Fruit fly (Drosophila melanogaster) whole organism, embryonic: ENCODE data around the gene Pex2.

Experiments
- Atf6 ChIP-seq: fragments of 200-800 bp; sonication (Bioruptor generic); IDR thresholded peaks from 2 replicates; pipeline ENCODE4 v1.3.6; 2022; ENCODE audit warnings: missing biosample characterization, missing genetic modification characterization
- Bdp1 ChIP-seq: fragments of 200-800 bp; sonication (Bioruptor generic); optimal IDR thresholded peaks from 3 replicates; lab custom pipeline; 2016; ENCODE audit warnings: missing biosample characterization, missing genetic modification characterization
- CG10147 ChIP-seq: fragments of 200-800 bp; sonication (Bioruptor generic); optimal IDR thresholded peaks from 2 replicates; lab custom pipeline; 2019; ENCODE audit warnings: missing biosample characterization, mild to moderate bottlenecking, missing genetic modification characterization, moderate library complexity
- CG14860 ChIP-seq: fragments of 200-800 bp; sonication (Bioruptor generic); IDR thresholded peaks from 3 replicates; pipeline ENCODE4 v1.3.6; 2022; ENCODE audit warnings: missing biosample characterization, missing genetic modification characterization; ENCODE audit not compliant: partially characterized antibody
- CG1647 ChIP-seq: fragments of 200-800 bp; sonication (Bioruptor generic); optimal IDR thresholded peaks from 3 replicates; lab custom pipeline; 2016; ENCODE audit warnings: missing biosample characterization, missing genetic modification characterization
- CG4282 ChIP-seq: fragments of 200-800 bp; sonication (Bioruptor generic); optimal IDR thresholded peaks from 2 replicates; lab custom pipeline; 2016; ENCODE audit warnings: missing biosample characterization, missing genetic modification characterization
- CG5245 ChIP-seq: fragments of 200-800 bp; sonication (Bioruptor generic); optimal IDR thresholded peaks from 3 replicates; lab custom pipeline; 2016; ENCODE audit warnings: missing biosample characterization, missing genetic modification characterization
- CG6689 ChIP-seq: fragments of 200-800 bp; sonication (Bioruptor generic); IDR thresholded peaks from 2 replicates; pipeline ENCODE4 v1.3.6; 2022; ENCODE audit warnings: missing biosample characterization, missing genetic modification characterization
- CG7839 ChIP-seq: fragments of 200-800 bp; sonication (Bioruptor generic); optimal IDR thresholded peaks from 3 replicates; lab custom pipeline; 2018; ENCODE audit warnings: missing biosample characterization, mild to moderate bottlenecking, missing genetic modification characterization, moderate library complexity
- CTCF ChIP-seq: fragments of 200-800 bp; sonication (Bioruptor generic); optimal IDR thresholded peaks from 2 replicates; lab custom pipeline; 2017; ENCODE audit warnings: missing biosample characterization, mild to moderate bottlenecking, missing genetic modification characterization, moderate library complexity
- CoRest ChIP-seq: fragments of 200-800 bp; sonication (Bioruptor generic); optimal IDR thresholded peaks from 3 replicates; lab custom pipeline; 2018; ENCODE audit warnings: missing biosample characterization, mild to moderate bottlenecking, missing genetic modification characterization, moderate library complexity
- D19A ChIP-seq: fragments of 200-800 bp; optimal IDR thresholded peaks from 3 replicates; lab custom pipeline; 2019; ENCODE audit warnings: missing biosample characterization, mild to moderate bottlenecking, missing genetic modification characterization, moderate library complexity
- E2f2 ChIP-seq: fragments of 200-800 bp; sonication (Bioruptor generic); IDR thresholded peaks from 2 replicates; pipeline ENCODE4 v1.3.6; 2022; ENCODE audit warnings: missing biosample characterization, missing genetic modification characterization
- Gsc ChIP-seq: fragments of 200-800 bp; sonication (Bioruptor generic); IDR thresholded peaks from 2 replicates; pipeline ENCODE4 v1.3.6; 2022; ENCODE audit warnings: missing biosample characterization, missing genetic modification characterization
- Lim3 ChIP-seq: fragments of 200-800 bp; sonication (Bioruptor generic); IDR thresholded peaks from 2 replicates; pipeline ENCODE4 v1.3.6; 2022; ENCODE audit warnings: missing biosample characterization, missing genetic modification characterization
- NC2β ChIP-seq: fragments of 200-800 bp; sonication (Bioruptor generic); optimal IDR thresholded peaks from 2 replicates; lab custom pipeline; 2016; ENCODE audit warnings: missing biosample characterization, missing genetic modification characterization
- Neu2 ChIP-seq: fragments of 200-800 bp; sonication (Bioruptor generic); optimal IDR thresholded peaks from 3 replicates; lab custom pipeline; 2016; ENCODE audit warnings: missing biosample characterization, missing genetic modification characterization, borderline replicate concordance
- Pdp1 ChIP-seq, 2 experiments: fragments of 200-800 bp; sonication (Bioruptor generic); optimal IDR thresholded peaks; 3 replicates each; lab custom pipeline; 2016; ENCODE audit warnings: missing biosample characterization in 2 of 2, missing genetic modification characterization in 2 of 2, mild to moderate bottlenecking in 1 of 2, moderate library complexity in 1 of 2
- Xbp1 ChIP-seq: fragments of 200-800 bp; sonication (Bioruptor generic); optimal IDR thresholded peaks from 3 replicates; lab custom pipeline; 2016; ENCODE audit warnings: missing biosample characterization, mild to moderate bottlenecking, missing genetic modification characterization
- aop ChIP-seq: fragments of 200-800 bp; sonication (Bioruptor generic); IDR thresholded peaks from 2 replicates; pipeline ENCODE4 v1.3.6; 2022; ENCODE audit warnings: missing biosample characterization, missing genetic modification characterization
- ato ChIP-seq: fragments of 200-800 bp; sonication (Bioruptor generic); IDR thresholded peaks from 2 replicates; pipeline ENCODE4 v1.3.6; 2022; ENCODE audit warnings: missing biosample characterization, missing genetic modification characterization; ENCODE audit not compliant: partially characterized antibody
- bbx ChIP-seq: fragments of 200-800 bp; sonication (Bioruptor generic); IDR thresholded peaks from 2 replicates; pipeline ENCODE4 v1.3.6; 2022; ENCODE audit warnings: missing biosample characterization, missing genetic modification characterization; ENCODE audit not compliant: partially characterized antibody
- bigmax ChIP-seq: fragments of 200-800 bp; sonication (Bioruptor generic); optimal IDR thresholded peaks from 2 replicates; lab custom pipeline; 2018; ENCODE audit warnings: missing biosample characterization, mild to moderate bottlenecking, missing genetic modification characterization
- cato ChIP-seq: fragments of 200-800 bp; sonication (Bioruptor generic); optimal IDR thresholded peaks from 2 replicates; lab custom pipeline; 2016; ENCODE audit warnings: missing biosample characterization, missing genetic modification characterization, borderline replicate concordance
- chn ChIP-seq: fragments of 200-800 bp; sonication (Bioruptor generic); optimal IDR thresholded peaks from 2 replicates; lab custom pipeline; 2016; ENCODE audit warnings: missing biosample characterization, missing genetic modification characterization
- dimm ChIP-seq: fragments of 200-800 bp; sonication (Bioruptor generic); IDR thresholded peaks from 2 replicates; pipeline ENCODE4 v1.3.6; 2022; ENCODE audit warnings: missing biosample characterization, missing genetic modification characterization
- ems ChIP-seq: fragments of 200-800 bp; sonication (Bioruptor generic); optimal IDR thresholded peaks from 3 replicates; lab custom pipeline; 2016; ENCODE audit warnings: missing biosample characterization, missing genetic modification characterization
- fd3F ChIP-seq: fragments of 200-800 bp; sonication (Bioruptor generic); optimal IDR thresholded peaks from 2 replicates; lab custom pipeline; 2018; ENCODE audit warnings: missing biosample characterization, mild to moderate bottlenecking, missing genetic modification characterization, moderate library complexity
- fd64A ChIP-seq: fragments of 200-800 bp; sonication (Bioruptor generic); optimal IDR thresholded peaks from 3 replicates; lab custom pipeline; 2018; ENCODE audit warnings: missing biosample characterization, mild to moderate bottlenecking, missing genetic modification characterization
- fd96Cb ChIP-seq: fragments of 200-800 bp; sonication (Bioruptor generic); optimal IDR thresholded peaks from 2 replicates; lab custom pipeline; 2018; ENCODE audit warnings: missing biosample characterization, mild to moderate bottlenecking, missing genetic modification characterization, moderate library complexity
- fru ChIP-seq: fragments of >200 bp; optimal IDR thresholded peaks from 2 replicates; lab custom pipeline; 2017
- gfzf ChIP-seq: fragments of 200-800 bp; sonication (Bioruptor generic); optimal IDR thresholded peaks from 2 replicates; lab custom pipeline; 2016; ENCODE audit warnings: missing biosample characterization, mild to moderate bottlenecking, missing genetic modification characterization, moderate library complexity
- h ChIP-seq: fragments of >200 bp; optimal IDR thresholded peaks from 2 replicates; lab custom pipeline; 2017
- ham ChIP-seq: fragments of 200-800 bp; sonication (Bioruptor generic); IDR thresholded peaks from 2 replicates; pipeline ENCODE4 v1.3.6; 2022; ENCODE audit warnings: missing biosample characterization, missing genetic modification characterization
- hbn ChIP-seq: fragments of 200-800 bp; sonication (Bioruptor generic); IDR thresholded peaks from 2 replicates; pipeline ENCODE4 v1.3.6; 2022; ENCODE audit warnings: missing biosample characterization, missing genetic modification characterization; ENCODE audit not compliant: partially characterized antibody
- hth ChIP-seq: fragments of >200 bp; optimal IDR thresholded peaks from 2 replicates; lab custom pipeline; 2017; ENCODE audit warnings: inconsistent platforms
- kah ChIP-seq: fragments of 200-800 bp; sonication (Bioruptor generic); optimal IDR thresholded peaks from 2 replicates; lab custom pipeline; 2018; ENCODE audit warnings: missing biosample characterization, mild to moderate bottlenecking, missing genetic modification characterization
- kni ChIP-seq: fragments of 200-800 bp; sonication (Bioruptor generic); optimal IDR thresholded peaks from 3 replicates; lab custom pipeline; 2017; ENCODE audit warnings: mild to moderate bottlenecking, missing biosample characterization, missing genetic modification reagents, missing genetic modification characterization
- lilli ChIP-seq: fragments of 200-800 bp; sonication (Bioruptor generic); optimal IDR thresholded peaks from 3 replicates; lab custom pipeline; 2016; ENCODE audit warnings: missing biosample characterization, missing genetic modification characterization
- nerfin-1 ChIP-seq: fragments of 200-800 bp; sonication (Bioruptor generic); optimal IDR thresholded peaks from 3 replicates; lab custom pipeline; 2019; ENCODE audit warnings: missing biosample characterization, mild to moderate bottlenecking, missing genetic modification characterization, moderate library complexity
- odd ChIP-seq: fragments of 200-800 bp; sonication (Bioruptor generic); optimal IDR thresholded peaks from 2 replicates; lab custom pipeline; 2017; ENCODE audit warnings: missing biosample characterization, mild to moderate bottlenecking, missing genetic modification characterization
- sc ChIP-seq, 3 experiments: fragments of >200 bp in 2 of 3; fragments of 200-800 bp in 1 of 3; sonication (Bioruptor generic) in 1 of 3; optimal IDR thresholded peaks; 2 replicates in 2 of 3; 3 replicates in 1 of 3; lab custom pipeline; 2017; ENCODE audit warnings: mild to moderate bottlenecking in 1 of 3, missing biosample characterization in 1 of 3, missing genetic modification characterization in 1 of 3, missing genetic modification reagents in 1 of 3
- schlank ChIP-seq: fragments of 200-800 bp; sonication (Bioruptor generic); optimal IDR thresholded peaks from 2 replicates; lab custom pipeline; 2018; ENCODE audit warnings: missing biosample characterization, mild to moderate bottlenecking, missing genetic modification characterization
- sd ChIP-seq: fragments of 200-800 bp; sonication (Bioruptor generic); optimal IDR thresholded peaks from 3 replicates; lab custom pipeline; 2018; ENCODE audit warnings: missing biosample characterization, mild to moderate bottlenecking, missing genetic modification characterization, moderate library complexity
- sisA ChIP-seq: fragments of 200-800 bp; sonication (Bioruptor generic); IDR thresholded peaks from 2 replicates; pipeline ENCODE4 v1.3.6; 2022; ENCODE audit warnings: missing biosample characterization, missing genetic modification characterization
- trem ChIP-seq: fragments of 200-800 bp; optimal IDR thresholded peaks from 3 replicates; lab custom pipeline; 2019; ENCODE audit warnings: missing biosample characterization, mild to moderate bottlenecking, missing genetic modification characterization, moderate library complexity
- wek ChIP-seq: fragments of 200-800 bp; sonication (Bioruptor generic); optimal IDR thresholded peaks from 3 replicates; lab custom pipeline; 2018; ENCODE audit warnings: missing biosample characterization, mild to moderate bottlenecking, missing genetic modification characterization, moderate library complexity
- zen ChIP-seq: fragments of 200-800 bp; sonication (Bioruptor generic); optimal IDR thresholded peaks from 3 replicates; lab custom pipeline; 2018; ENCODE audit warnings: missing biosample characterization, mild to moderate bottlenecking, missing genetic modification characterization, moderate library complexity
- zf30C ChIP-seq: fragments of 200-800 bp; sonication (Bioruptor generic); optimal IDR thresholded peaks from 3 replicates; lab custom pipeline; 2018; ENCODE audit warnings: missing biosample characterization, mild to moderate bottlenecking, missing genetic modification characterization

Gene Pex2

dm6 chr3L:8346100-8346980, 7.5 kb downstream of the Pex2 start, which contains the start of the genes CG7182 and GAPcenA (continued):
- peak; percentile 56 for TF ChIP-seq zen (tag; lab: Kevin White, UChicago)
- no peak for TF ChIP-seq Bdp1
- peak in 1 of 2 experiments; percentile 82 for TF ChIP-seq Pdp1 (GFP tag; optimal IDR thresholded peaks at IDR 0.05; lab: Kevin White, UChicago)
- TF ChIP-seq hth (lab: Kevin White, UChicago), result no peak
- TF ChIP-seq aop (GFP tag; lab: Robert Waterston, UW), result no peak
- TF ChIP-seq fd96Cb, result peak; percentile 63
- no peak for TF ChIP-seq zf30C
- TF ChIP-seq schlank (tag; lab: Kevin White, UChicago), result peak; percentile 35
- TF ChIP-seq ham (GFP tag; lab: Robert Waterston, UW), result no peak
- no peak for TF ChIP-seq Atf6 (GFP tag; lab: Robert Waterston, UW)
- TF ChIP-seq hbn (GFP tag; lab: Robert Waterston, UW), result peak; percentile 40; the same call in 1 of the 2 replicates
- no peak for TF ChIP-seq gfzf
- TF ChIP-seq lilli (GFP tag; lab: Kevin White, UChicago), result peak; percentile 61
- no peak for TF ChIP-seq Neu2 (GFP tag; lab: Kevin White, UChicago)
- peak; percentile 3 for TF ChIP-seq CG4282 (GFP tag; lab: Kevin White, UChicago)
- peak; percentile 29 for TF ChIP-seq ems (GFP tag; lab: Kevin White, UChicago)
- no peak for TF ChIP-seq bigmax
- peak; percentile 34 for TF ChIP-seq CG5245 (GFP tag; lab: Kevin White, UChicago)
- TF ChIP-seq CG7839, result peak; percentile 74
- no peak for TF ChIP-seq h (lab: Kevin White, UChicago)
- TF ChIP-seq Gsc (GFP tag; lab: Robert Waterston, UW), result no peak
- TF ChIP-seq wek (GFP tag; lab: Kevin White, UChicago), result no peak
- no peak for TF ChIP-seq dimm (GFP tag; lab: Robert Waterston, UW)
- no peak for TF ChIP-seq kni (GFP tag; lab: Kevin White, UChicago)
- TF ChIP-seq sd (tag; lab: Kevin White, UChicago), result peak; percentile 33
- no peak for TF ChIP-seq CG1647 (GFP tag; lab: Kevin White, UChicago)
- TF ChIP-seq fru (lab: Kevin White, UChicago), result no peak
- TF ChIP-seq sisA (GFP tag; lab: Robert Waterston, UW), result peak; percentile 58
- peak; percentile 70 for TF ChIP-seq Xbp1 (GFP tag; lab: Kevin White, UChicago)
- no peak for TF ChIP-seq sc (optimal IDR thresholded peaks at IDR 0.05; lab: Kevin White, UChicago)
- TF ChIP-seq sc (GFP tag; optimal IDR thresholded peaks at IDR 0.05; lab: Kevin White, UChicago), result peak; percentile 56
- TF ChIP-seq trem (tag; lab: Kevin White, UChicago), result peak; percentile 84
- TF ChIP-seq CG6689, result peak; percentile 52; the same call in 1 of the 2 replicates
- TF ChIP-seq chn, result no peak
- peak; percentile 67 for TF ChIP-seq nerfin-1
- TF ChIP-seq E2f2, result peak; percentile 59
- TF ChIP-seq CoRest, result peak; percentile 86
- TF ChIP-seq kah (GFP tag; lab: Kevin White, UChicago), result no peak
- peak; percentile 38; the same call in 1 of the 2 replicates for TF ChIP-seq bbx (GFP tag; lab: Robert Waterston, UW)
- peak; percentile 33; the same call in 1 of the 2 replicates for TF ChIP-seq ato (GFP tag; lab: Robert Waterston, UW)
- TF ChIP-seq Lim3 (GFP tag; lab: Robert Waterston, UW), result no peak
- no peak for TF ChIP-seq CTCF (GFP tag; lab: Kevin White, UChicago)
- TF ChIP-seq CG14860, result peak; percentile 32; the same call in 1 of the 3 replicates
- peak; percentile 68 for TF ChIP-seq CG10147 (GFP tag; lab: Kevin White, UChicago)
- no peak for TF ChIP-seq D19A (tag; lab: Kevin White, UChicago)
- peak; percentile 27 for TF ChIP-seq cato (GFP tag; lab: Kevin White, UChicago)
- no peak for TF ChIP-seq odd (GFP tag; lab: Kevin White, UChicago)
- no peak for TF ChIP-seq fd64A (GFP tag; lab: Kevin White, UChicago)
- TF ChIP-seq fd3F, result peak; percentile 68
- peak; percentile 2 for TF ChIP-seq NC2β (GFP tag; lab: Kevin White, UChicago)
